Worm (Caenorhabditis elegans) whole organism, midembryonic: ENCODE results near the gene F55A11.11.

ENCODE experiments used
- T22C8.4 ChIP-seq: fragments of 200-800 bp; sonication (Bioruptor generic); IDR thresholded peaks from 2 replicates; pipeline ENCODE4 v1.3.6; 2022; ENCODE audit warnings: missing genetic modification characterization, missing compliant biosample characterization
- cog-1 ChIP-seq: sonication (generic microtip); optimal IDR thresholded peaks from 2 replicates; lab custom pipeline; 2016; ENCODE audit warnings: missing genetic modification characterization, missing compliant biosample characterization
- flt-1 ChIP-seq: fragments of 200-800 bp; sonication (Bioruptor generic); IDR thresholded peaks from 2 replicates; pipeline ENCODE4 v1.3.6; 2022; ENCODE audit warnings: missing genetic modification characterization, missing compliant biosample characterization
- klf-2 ChIP-seq: fragments of 200-800 bp; sonication (Bioruptor generic); conservative IDR thresholded peaks from 2 replicates; pipeline ENCODE4 v1.3.6; 2022; ENCODE audit warnings: missing genetic modification reagents, missing genetic modification characterization, missing compliant biosample characterization
- med-1 ChIP-seq: sonication (generic microtip); optimal IDR thresholded peaks from 2 replicates; lab custom pipeline; 2017; ENCODE audit warnings: missing genetic modification characterization, mild to moderate bottlenecking, missing compliant biosample characterization, antibody characterized with exemption, missing genetic modification reagents; ENCODE audit not compliant: insufficient read depth
- ref-1 ChIP-seq: fragments of 200-800 bp; sonication (Bioruptor generic); conservative IDR thresholded peaks from 2 replicates; pipeline ENCODE4 v1.3.6; 2022; ENCODE audit warnings: missing genetic modification reagents, missing genetic modification characterization, missing compliant biosample characterization
- tab-1 ChIP-seq: fragments of 200-800 bp; sonication (Bioruptor generic); IDR thresholded peaks from 2 replicates; pipeline ENCODE4 v1.3.6; 2022; ENCODE audit warnings: missing genetic modification characterization, missing compliant biosample characterization
- ztf-23 ChIP-seq: fragments of 200-800 bp; sonication (Bioruptor generic); IDR thresholded peaks from 2 replicates; pipeline ENCODE4 v1.3.6; 2022; ENCODE audit warnings: missing genetic modification reagents, missing genetic modification characterization, missing compliant biosample characterization
- ztf-29 ChIP-seq: fragments of 200-800 bp; sonication (Bioruptor generic); IDR thresholded peaks from 2 replicates; pipeline ENCODE4 v1.3.6; 2022; ENCODE audit warnings: missing genetic modification reagents, missing genetic modification characterization, missing compliant biosample characterization

The F55A11.11 gene

DNA sequence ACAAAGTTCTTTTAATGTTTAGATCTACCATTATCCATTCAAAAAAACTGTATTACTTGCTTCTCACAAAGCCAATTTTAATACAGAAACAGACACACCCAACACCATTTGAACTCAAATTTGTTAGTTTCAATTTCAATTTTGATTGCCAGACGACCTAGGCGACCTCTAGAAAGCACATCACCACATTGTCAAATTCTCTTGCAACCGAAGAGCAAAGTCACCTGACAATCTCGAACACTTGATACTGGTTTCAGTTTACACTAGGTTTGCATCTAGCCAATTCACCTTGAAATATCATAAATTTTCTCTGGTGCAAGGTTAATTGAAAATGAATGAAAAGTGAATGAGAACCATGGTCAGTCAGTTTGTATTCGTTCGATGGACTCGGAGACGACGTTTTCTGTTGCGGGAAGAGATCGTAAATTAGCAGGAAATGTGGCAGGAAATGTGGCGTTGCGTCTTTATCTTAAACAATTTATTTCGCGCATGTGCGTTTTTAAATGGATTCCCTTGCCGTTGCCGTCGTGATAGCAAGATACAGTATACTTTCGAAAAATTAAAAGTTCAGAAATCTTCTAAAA lies 14.4 kb downstream of the F55A11.11 start:
- TF ChIP-seq ref-1 (GFP tag; lab: Robert Waterston, UW) (no peak), ztf-29 (GFP tag; lab: Robert Waterston, UW) (no peak), tab-1 (GFP tag; lab: Robert Waterston, UW) (no peak), med-1 (GFP tag; lab: Kevin White, UChicago) (no peak), klf-2 (no peak), T22C8.4 (no peak), cog-1 (no peak), flt-1 (GFP tag; lab: Robert Waterston, UW) (no peak), ztf-23 (no peak)

DNA sequence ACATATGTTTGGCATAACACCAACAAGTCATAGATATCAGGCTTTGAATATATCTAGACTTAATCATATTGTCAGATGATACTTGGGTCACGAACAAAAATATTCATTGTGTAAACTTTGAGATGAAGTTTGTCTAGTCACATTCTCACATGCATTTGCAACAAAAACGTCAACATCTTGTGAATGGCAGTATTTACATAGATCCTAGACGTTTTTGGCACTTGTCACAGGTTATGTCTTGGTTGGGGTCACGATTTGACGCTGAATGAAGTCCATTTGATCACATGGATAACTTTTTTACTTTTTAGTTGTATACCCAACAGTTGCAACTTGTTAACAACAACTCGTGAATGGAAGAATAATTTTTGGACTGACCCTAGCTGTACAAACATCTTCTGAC lies 15.4 kb downstream of the F55A11.11 start:
- TF ChIP-seq ztf-23 = no peak
- no peak for TF ChIP-seq med-1 (GFP tag; lab: Kevin White, UChicago)
- no peak for TF ChIP-seq tab-1 (GFP tag; lab: Robert Waterston, UW)
- TF ChIP-seq ztf-29 (GFP tag; lab: Robert Waterston, UW) = no peak
- no peak for TF ChIP-seq ref-1 (GFP tag; lab: Robert Waterston, UW)
- TF ChIP-seq T22C8.4 = no peak
- no peak for TF ChIP-seq flt-1 (GFP tag; lab: Robert Waterston, UW)
- no peak for TF ChIP-seq cog-1
- no peak for TF ChIP-seq klf-2

DNA sequence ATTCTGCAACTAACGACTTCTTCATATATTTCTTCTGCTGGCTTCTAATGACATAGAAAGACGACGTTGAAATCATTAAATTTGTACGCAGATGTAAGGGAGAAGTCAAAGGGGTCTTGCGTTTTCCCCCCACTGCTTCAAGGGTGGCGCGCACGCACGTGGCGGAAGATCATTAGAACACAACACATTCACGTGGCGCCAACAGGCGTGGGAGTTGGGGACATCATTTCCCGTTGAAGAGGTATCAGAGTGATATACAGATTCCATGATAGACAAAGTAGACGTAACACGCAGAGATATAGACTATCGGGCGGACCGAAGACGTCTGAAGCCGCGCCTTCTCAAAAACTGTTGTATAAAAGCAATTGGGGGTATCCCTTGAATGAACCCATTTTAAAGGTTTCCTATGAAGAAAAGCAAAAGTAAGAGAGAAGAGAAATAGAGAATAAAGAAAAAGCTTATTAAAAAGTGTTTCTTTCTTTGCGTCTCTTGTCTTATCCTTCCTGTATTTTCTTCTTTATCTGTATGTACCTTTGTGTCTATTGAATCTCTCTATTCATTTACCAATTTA lies 16.4 kb downstream of the F55A11.11 start:
- no peak for TF ChIP-seq ref-1 (GFP tag; lab: Robert Waterston, UW)
- TF ChIP-seq T22C8.4 = no peak
- no peak for TF ChIP-seq klf-2

DNA sequence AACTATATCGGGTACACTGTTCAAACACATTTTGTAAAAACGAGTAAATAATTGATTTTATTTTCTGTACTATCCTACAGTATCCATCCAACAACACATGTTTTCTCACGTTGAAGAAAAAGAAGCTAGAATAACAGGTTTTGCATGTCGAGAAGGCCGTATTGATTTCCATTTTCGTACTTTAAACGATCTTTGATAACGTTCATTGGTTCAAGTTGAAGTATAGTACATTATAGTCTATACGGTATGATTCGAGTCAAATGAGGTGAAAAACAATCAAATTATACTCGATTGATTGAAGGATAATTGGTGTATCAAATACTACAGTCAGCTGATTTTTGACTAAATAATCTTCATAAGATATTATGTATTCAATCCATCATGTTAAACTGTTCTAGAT lies 17.5 kb downstream of the F55A11.11 start:
- TF ChIP-seq T22C8.4 = no peak
- no peak for TF ChIP-seq klf-2
- no peak for TF ChIP-seq tab-1 (GFP tag; lab: Robert Waterston, UW)
- TF ChIP-seq med-1 (GFP tag; lab: Kevin White, UChicago) = no peak
- TF ChIP-seq cog-1 = no peak
- TF ChIP-seq ztf-23 = no peak
- TF ChIP-seq flt-1 (GFP tag; lab: Robert Waterston, UW) = no peak
- TF ChIP-seq ref-1 (GFP tag; lab: Robert Waterston, UW) = no peak
- TF ChIP-seq ztf-29 (GFP tag; lab: Robert Waterston, UW) = no peak

DNA sequence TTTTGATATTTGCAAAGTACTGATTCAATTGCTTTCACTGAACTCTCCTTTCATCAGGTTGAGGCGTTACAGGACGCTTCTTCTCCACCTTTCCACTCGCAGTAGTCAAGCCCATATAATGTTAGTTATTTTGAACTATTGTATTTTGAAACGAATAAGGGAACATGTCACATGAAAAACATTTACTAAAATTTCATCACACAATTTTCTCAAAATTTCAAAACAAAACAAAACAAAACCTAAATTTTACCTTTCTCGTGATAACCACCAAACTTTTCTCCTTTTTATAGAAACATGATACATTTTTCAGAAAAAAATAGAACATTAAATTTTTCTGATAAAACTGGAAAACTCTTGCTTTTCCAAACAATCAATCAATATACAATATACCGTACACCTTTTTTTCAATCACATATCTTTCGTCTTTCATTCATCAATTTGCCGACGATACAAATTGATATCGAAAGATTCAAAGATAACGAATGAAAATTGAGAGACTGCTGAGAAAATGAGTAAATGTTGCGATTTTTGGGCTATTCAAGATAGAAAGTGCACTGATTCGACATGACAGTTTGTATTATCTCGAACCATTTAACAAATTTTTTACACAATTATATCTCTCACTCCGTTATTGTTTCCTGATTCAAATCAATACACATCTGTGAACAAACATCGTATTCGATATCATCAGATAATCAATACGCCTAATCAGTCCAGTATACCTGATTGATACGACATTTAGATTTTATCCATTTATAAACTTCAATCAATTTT lies 18.3 kb downstream of the F55A11.11 start:
- no peak for TF ChIP-seq klf-2
- no peak for TF ChIP-seq flt-1 (GFP tag; lab: Robert Waterston, UW)
- TF ChIP-seq ztf-29 (GFP tag; lab: Robert Waterston, UW) = no peak
- no peak for TF ChIP-seq ztf-23
- TF ChIP-seq med-1 (GFP tag; lab: Kevin White, UChicago) = no peak
- TF ChIP-seq cog-1 = no peak
- no peak for TF ChIP-seq ref-1 (GFP tag; lab: Robert Waterston, UW)
- TF ChIP-seq T22C8.4 = no peak

DNA sequence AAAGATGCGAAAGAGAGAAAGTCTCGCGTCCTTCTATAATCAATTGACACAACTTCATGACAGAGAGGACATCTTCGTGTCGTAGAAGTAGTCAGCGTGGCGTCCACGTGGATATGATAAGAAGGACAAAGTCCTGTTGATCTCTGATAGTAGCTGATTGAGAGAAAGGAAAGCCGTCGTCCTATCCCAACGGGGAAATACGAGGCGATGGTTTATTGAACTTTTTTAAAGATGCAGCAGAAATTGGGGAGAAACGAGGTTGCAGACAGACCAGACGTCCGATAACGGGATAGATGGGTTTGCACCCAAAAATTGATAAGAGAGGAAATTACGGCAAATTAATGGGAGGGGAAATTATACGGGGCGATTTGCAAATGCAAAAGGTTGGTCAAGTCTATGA lies 19.6 kb downstream of the F55A11.11 start:
- TF ChIP-seq cog-1 (no peak), ztf-23 (no peak), ref-1 (GFP tag; lab: Robert Waterston, UW) (no peak), T22C8.4 (no peak), med-1 (GFP tag; lab: Kevin White, UChicago) (no peak), tab-1 (GFP tag; lab: Robert Waterston, UW) (no peak), ztf-29 (GFP tag; lab: Robert Waterston, UW) (no peak), klf-2 (no peak), flt-1 (GFP tag; lab: Robert Waterston, UW) (no peak)

DNA sequence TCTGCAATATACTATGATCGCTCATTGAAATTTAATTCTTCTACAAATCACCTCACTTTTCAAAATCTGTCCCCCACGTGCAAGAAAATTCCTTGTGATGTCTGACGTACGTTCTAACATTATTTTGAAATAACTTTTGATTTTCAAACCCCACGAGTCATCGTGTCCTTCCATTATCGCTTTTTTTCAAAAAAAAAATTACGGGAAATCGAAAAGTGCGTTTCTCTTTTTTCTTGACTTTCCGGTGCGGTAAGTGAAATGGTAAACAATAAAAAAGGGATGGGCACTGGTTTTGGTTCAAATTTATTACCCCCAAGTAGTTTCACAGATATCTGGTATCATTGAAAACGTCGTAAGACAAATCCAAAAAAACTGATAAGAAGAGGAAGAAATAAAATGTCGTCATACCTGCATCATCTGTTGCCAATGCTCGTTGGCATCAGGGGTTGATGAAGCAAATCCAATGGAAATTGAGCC lies 20.6 kb downstream of the F55A11.11 start:
- TF ChIP-seq flt-1 (GFP tag; lab: Robert Waterston, UW) = no peak
- no peak for TF ChIP-seq ztf-29 (GFP tag; lab: Robert Waterston, UW)
- no peak for TF ChIP-seq tab-1 (GFP tag; lab: Robert Waterston, UW)
- no peak for TF ChIP-seq ztf-23
- TF ChIP-seq T22C8.4 = no peak
- TF ChIP-seq klf-2 = no peak
- TF ChIP-seq med-1 (GFP tag; lab: Kevin White, UChicago) = no peak
- TF ChIP-seq ref-1 (GFP tag; lab: Robert Waterston, UW) = no peak
- TF ChIP-seq cog-1 = no peak

DNA sequence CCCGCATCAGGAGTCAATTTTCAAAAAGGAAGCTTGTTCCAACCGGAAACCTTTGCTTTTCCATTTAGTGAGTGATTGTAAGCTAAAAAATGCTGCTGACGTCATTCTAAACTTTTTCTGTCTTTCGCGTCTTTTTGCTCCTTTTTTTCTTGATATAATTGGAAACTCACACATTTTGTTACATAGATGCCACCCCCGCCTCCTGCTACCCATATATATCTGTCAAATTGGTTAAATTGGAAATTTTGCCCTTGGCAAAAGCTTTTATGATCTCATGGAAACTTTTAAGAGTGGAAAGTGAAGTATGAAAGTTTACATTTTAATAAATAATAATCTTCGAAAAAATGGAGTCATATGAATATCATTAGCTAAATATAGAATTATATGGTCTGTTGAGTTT lies 27.0 kb downstream of the F55A11.11 start:
- no peak for TF ChIP-seq med-1 (GFP tag; lab: Kevin White, UChicago)
- no peak for TF ChIP-seq ztf-23
- TF ChIP-seq T22C8.4 = no peak
- no peak for TF ChIP-seq cog-1
- TF ChIP-seq tab-1 (GFP tag; lab: Robert Waterston, UW) = no peak
- no peak for TF ChIP-seq klf-2
- TF ChIP-seq ref-1 (GFP tag; lab: Robert Waterston, UW) = no peak

DNA sequence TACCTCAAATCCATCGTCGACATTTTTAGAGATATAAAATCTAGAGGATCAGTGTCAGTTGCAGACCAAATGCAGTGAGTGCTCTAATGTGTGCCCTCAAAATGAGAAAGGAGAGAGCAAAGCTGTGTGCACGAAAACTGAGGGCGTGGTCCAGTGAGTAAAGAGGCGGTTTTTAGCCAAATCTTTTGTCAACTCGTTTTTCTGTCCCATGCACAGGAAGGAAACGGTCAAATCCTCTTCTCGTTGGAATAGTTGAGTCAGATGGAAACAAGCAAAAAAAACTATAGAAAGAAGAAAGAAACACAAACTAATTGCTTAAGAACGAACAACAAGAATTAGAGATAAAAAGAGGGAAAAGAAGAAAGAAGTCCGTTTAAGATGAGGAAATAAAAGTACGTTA lies 29.0 kb downstream of the F55A11.11 start, which contains the start of gene D2023.3:
D2023.3 (minus strand) TSS at position 101 of the 400 bp plus-strand sequence.
- TF ChIP-seq cog-1 (no peak), flt-1 (GFP tag; lab: Robert Waterston, UW) (no peak), ref-1 (GFP tag; lab: Robert Waterston, UW) (no peak), T22C8.4 (no peak), ztf-23 (no peak), tab-1 (GFP tag; lab: Robert Waterston, UW) (no peak)

DNA sequence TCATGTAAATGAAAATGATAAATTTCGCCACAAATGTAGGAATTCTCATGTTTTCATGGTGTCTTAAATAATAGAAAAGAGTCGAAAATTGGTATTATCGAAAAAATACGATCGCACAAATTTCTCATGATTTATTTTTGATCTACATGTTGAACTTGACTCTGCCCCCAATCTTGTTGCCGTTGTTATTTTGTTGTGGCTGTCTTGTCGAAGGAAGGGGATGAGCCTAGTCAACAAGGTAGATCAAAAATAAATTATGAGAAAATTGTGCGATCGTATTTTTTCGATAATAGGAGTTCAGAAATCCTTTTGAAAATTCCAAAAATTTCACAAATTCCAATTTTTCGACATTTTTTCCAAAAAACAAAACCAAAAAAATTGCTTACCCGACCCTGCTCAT lies 32.6 kb downstream of the F55A11.11 start:
- TF ChIP-seq ztf-23 = no peak
- TF ChIP-seq ref-1 (GFP tag; lab: Robert Waterston, UW) = no peak
- no peak for TF ChIP-seq ztf-29 (GFP tag; lab: Robert Waterston, UW)
- no peak for TF ChIP-seq cog-1
- TF ChIP-seq med-1 (GFP tag; lab: Kevin White, UChicago) = no peak
- no peak for TF ChIP-seq T22C8.4
- TF ChIP-seq klf-2 = no peak
- no peak for TF ChIP-seq flt-1 (GFP tag; lab: Robert Waterston, UW)
- no peak for TF ChIP-seq tab-1 (GFP tag; lab: Robert Waterston, UW)
